Worm (Caenorhabditis elegans): ENCODE results near the gene F53A3.1.

DNA sequence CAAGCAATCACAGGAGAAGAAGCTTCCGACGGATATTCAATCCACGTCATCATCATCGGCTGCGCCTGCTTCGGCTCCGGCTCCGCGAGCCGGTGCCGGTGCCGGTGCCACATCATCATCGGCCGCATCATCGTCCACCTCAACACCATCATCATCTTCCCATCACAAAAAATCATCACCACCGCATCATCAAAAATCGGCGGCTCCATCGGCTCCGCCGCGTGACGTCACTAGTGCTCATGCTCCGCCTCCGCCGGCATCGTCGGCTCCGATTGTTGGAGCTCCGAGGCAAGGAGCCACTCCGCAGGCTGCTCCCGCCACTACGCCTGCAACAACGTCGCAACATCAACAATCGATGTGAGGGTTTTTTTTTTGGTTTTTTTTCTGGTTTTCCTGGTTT lies 11.4 kb downstream of the F53A3.1 start:
- TF ChIP-seq snpc-4 (tag; optimal IDR thresholded peaks at IDR 0.05) (no peak), R02D3.7 (tag; optimal IDR thresholded peaks at IDR 0.05) (no peak), ceh-16 (tag; optimal IDR thresholded peaks at IDR 0.05) (no peak), ztf-4 (tag; optimal IDR thresholded peaks at IDR 0.05) (no peak), blmp-1 (tag; optimal IDR thresholded peaks at IDR 0.05; ENCODE audit: insufficient read depth) (no peak), mab-5 (tag; optimal IDR thresholded peaks at IDR 0.05) (no peak), ztf-11 (tag; optimal IDR thresholded peaks at IDR 0.05) (no peak), unc-62 (GFP tag; optimal IDR thresholded peaks at IDR 0.05) (no peak), nhr-237 (tag; optimal IDR thresholded peaks at IDR 0.05) (no peak), zag-1 (tag; optimal IDR thresholded peaks at IDR 0.05) (no peak), nhr-6 (tag; optimal IDR thresholded peaks at IDR 0.05) (no peak)
